Worm (Caenorhabditis elegans): Measurements from ENCODE around the gene let-653.

Gene let-653

ce11 chrIV:11857159-11857565 is 28.3 kb upstream of the let-653 start (continued):
- TF ChIP-seq sem-4 (tag; optimal IDR thresholded peaks at IDR 0.05) (no peak), elt-3 (tag; optimal IDR thresholded peaks at IDR 0.05) (no peak), ztf-11 (tag; optimal IDR thresholded peaks at IDR 0.05) (no peak), nhr-129 (tag; optimal IDR thresholded peaks at IDR 0.05) (peak; percentile 94), nhr-12 (tag; optimal IDR thresholded peaks at IDR 0.05) (no peak), C34F6.9 (tag; optimal IDR thresholded peaks at IDR 0.05) (peak; percentile 91)

- no peak for TF ChIP-seq nhr-12 (tag; optimal IDR thresholded peaks at IDR 0.05)
- TF ChIP-seq crh-2 (tag; optimal IDR thresholded peaks at IDR 0.05): no peak
- no peak for TF ChIP-seq snpc-4 (tag; optimal IDR thresholded peaks at IDR 0.05)
- no peak for TF ChIP-seq skn-1 (tag; optimal IDR thresholded peaks at IDR 0.05)
- no peak for TF ChIP-seq nhr-129 (tag; optimal IDR thresholded peaks at IDR 0.05)
- no peak for TF ChIP-seq egl-27 (tag; optimal IDR thresholded peaks at IDR 0.05)
- no peak for TF ChIP-seq fos-1 (tag; optimal IDR thresholded peaks at IDR 0.05)
- no peak for TF ChIP-seq unc-62 (GFP tag; optimal IDR thresholded peaks at IDR 0.05)
- TF ChIP-seq elt-1 (tag; optimal IDR thresholded peaks at IDR 0.05): no peak
- no peak for TF ChIP-seq ZK546.5 (tag; optimal IDR thresholded peaks at IDR 0.05)
- TF ChIP-seq ztf-11 (tag; optimal IDR thresholded peaks at IDR 0.05): no peak
- no peak for TF ChIP-seq R02D3.7 (tag; optimal IDR thresholded peaks at IDR 0.05)
- no peak for TF ChIP-seq peb-1 (tag; optimal IDR thresholded peaks at IDR 0.05)
- no peak for TF ChIP-seq ceh-82 (tag; optimal IDR thresholded peaks at IDR 0.05)
- TF ChIP-seq mbf-1 (tag; optimal IDR thresholded peaks at IDR 0.05): no peak
- TF ChIP-seq elt-3 (tag; optimal IDR thresholded peaks at IDR 0.05): no peak
- TF ChIP-seq zag-1 (tag; optimal IDR thresholded peaks at IDR 0.05): no peak
These were observed 27.3 kb upstream of the let-653 start, which contains the start of gene let-92 for ce11 chrIV:11858142-11858541. Gene let-92, plus strand, starts transcription at chrIV:11858442.

ce11 chrIV:11859995-11860605 is 25.3 kb upstream of the let-653 start, which contains the start of gene mob-1:
Gene mob-1, plus strand, starts transcription at chrIV:11860555.
- TF ChIP-seq peb-1 (tag; optimal IDR thresholded peaks at IDR 0.05) (no peak), nhr-21 (tag; optimal IDR thresholded peaks at IDR 0.05) (peak; percentile 10), R02D3.7 (tag; optimal IDR thresholded peaks at IDR 0.05) (no peak), aly-2 (tag; optimal IDR thresholded peaks at IDR 0.05) (no peak), unc-55 (GFP tag; optimal IDR thresholded peaks at IDR 0.05) (peak; percentile 49), nhr-25 (tag; optimal IDR thresholded peaks at IDR 0.05) (peak; percentile 15), blmp-1 (tag; optimal IDR thresholded peaks at IDR 0.05; ENCODE audit: insufficient read depth) (peak; percentile 8), zag-1 (tag; optimal IDR thresholded peaks at IDR 0.05) (no peak), crh-2 (tag; optimal IDR thresholded peaks at IDR 0.05) (peak; percentile 24), ztf-11 (tag; optimal IDR thresholded peaks at IDR 0.05) (no peak), ZK546.5 (tag; optimal IDR thresholded peaks at IDR 0.05) (no peak)

ce11 chrIV:11863428-11863827 is 22.0 kb upstream of the let-653 start:
- TF ChIP-seq mbf-1 (tag; optimal IDR thresholded peaks at IDR 0.05): no peak
- peak; percentile 42 for TF ChIP-seq fos-1 (tag; optimal IDR thresholded peaks at IDR 0.05)
- no peak for TF ChIP-seq nhr-11 (tag; optimal IDR thresholded peaks at IDR 0.05)
- TF ChIP-seq C34F6.9 (tag; optimal IDR thresholded peaks at IDR 0.05): peak; percentile 2
- TF ChIP-seq F13H6.1 (tag; optimal IDR thresholded peaks at IDR 0.05): peak; percentile 12

ce11 chrIV:11864226-11864625 is 21.2 kb upstream of the let-653 start, which contains the start of gene trpa-1:
Gene trpa-1, plus strand, starts transcription at chrIV:11864526.
- TF ChIP-seq Y55F3AM.14 (GFP tag; optimal IDR thresholded peaks at IDR 0.05) (no peak), zag-1 (tag; optimal IDR thresholded peaks at IDR 0.05) (no peak), dmd-4 (tag; optimal IDR thresholded peaks at IDR 0.05) (no peak), elt-1 (tag; optimal IDR thresholded peaks at IDR 0.05) (no peak), unc-62 (GFP tag; optimal IDR thresholded peaks at IDR 0.05) (no peak), ZK546.5 (tag; optimal IDR thresholded peaks at IDR 0.05) (no peak), nhr-11 (tag; optimal IDR thresholded peaks at IDR 0.05) (no peak), ceh-16 (tag; optimal IDR thresholded peaks at IDR 0.05) (no peak), nhr-6 (tag; optimal IDR thresholded peaks at IDR 0.05) (no peak), lin-39 (tag; optimal IDR thresholded peaks at IDR 0.05) (no peak)

ce11 chrIV:11867652-11868232 is 17.7 kb upstream of the let-653 start:
- TF ChIP-seq snpc-4 (tag; optimal IDR thresholded peaks at IDR 0.05) (no peak), unc-39 (tag; optimal IDR thresholded peaks at IDR 0.05) (no peak), Y55F3AM.14 (GFP tag; optimal IDR thresholded peaks at IDR 0.05) (no peak), sem-4 (tag; optimal IDR thresholded peaks at IDR 0.05) (no peak), R02D3.7 (tag; optimal IDR thresholded peaks at IDR 0.05) (no peak), skn-1 (tag; optimal IDR thresholded peaks at IDR 0.05) (no peak), elt-3 (tag; optimal IDR thresholded peaks at IDR 0.05) (no peak), lsy-2 (tag; optimal IDR thresholded peaks at IDR 0.05) (no peak), elt-1 (tag; optimal IDR thresholded peaks at IDR 0.05) (no peak), nhr-237 (tag; optimal IDR thresholded peaks at IDR 0.05) (no peak), aly-2 (tag; optimal IDR thresholded peaks at IDR 0.05) (no peak), nhr-11 (tag; optimal IDR thresholded peaks at IDR 0.05) (no peak), C34F6.9 (tag; optimal IDR thresholded peaks at IDR 0.05) (no peak)

Measured in whole organism, L2 larva.